Worm (Caenorhabditis elegans) whole organism, mixed stage, embryonic: ENCODE measurements around the gene fbxa-43.
"Not testable (repeated sequence)": the region's sequence is repeated elsewhere in the genome, so short reads cannot be mapped to it uniquely, and the experiment has no call there.

Experiments used
- M03D4.4 ChIP-seq: sonication (generic microtip); optimal IDR thresholded peaks from 2 replicates; lab custom pipeline; 2017; ENCODE audit warnings: mild to moderate bottlenecking, missing genetic modification characterization, missing compliant biosample characterization
- bed-3 ChIP-seq: fragments of 200-800 bp; sonication (Bioruptor generic); optimal IDR thresholded peaks from 3 replicates; lab custom pipeline; 2018; ENCODE audit warnings: mild to moderate bottlenecking, missing genetic modification characterization, moderate library complexity, missing compliant biosample characterization
- ceh-39 ChIP-seq: fragments of 150-350 bp; optimal IDR thresholded peaks from 2 replicates; lab custom pipeline; 2014; ENCODE audit warnings: missing biosample characterization, missing genetic modification characterization
- ceh-43 ChIP-seq: fragments of 200-800 bp; sonication (Bioruptor generic); optimal IDR thresholded peaks from 2 replicates; lab custom pipeline; 2018; ENCODE audit warnings: mild to moderate bottlenecking, missing genetic modification characterization, moderate library complexity, missing compliant biosample characterization
- cnd-1 ChIP-seq: fragments of 200-800 bp; sonication (Bioruptor generic); optimal IDR thresholded peaks from 2 replicates; lab custom pipeline; 2018; ENCODE audit warnings: mild to moderate bottlenecking, missing genetic modification characterization, missing compliant biosample characterization
- drap-1 ChIP-seq: fragments of 200-800 bp; sonication (Bioruptor generic); optimal IDR thresholded peaks from 3 replicates; lab custom pipeline; 2018; ENCODE audit warnings: mild to moderate bottlenecking, missing genetic modification characterization, missing compliant biosample characterization
- elt-1 ChIP-seq: sonication (generic microtip); optimal IDR thresholded peaks from 2 replicates; lab custom pipeline; 2017; ENCODE audit warnings: missing genetic modification characterization, mild to moderate bottlenecking, missing compliant biosample characterization, antibody characterized with exemption, moderate library complexity, borderline replicate concordance; ENCODE audit not compliant: insufficient read depth
- elt-3 ChIP-seq: fragments of 150-350 bp; optimal IDR thresholded peaks from 2 replicates; lab custom pipeline; 2014; ENCODE audit warnings: missing biosample characterization, missing genetic modification characterization
- flh-1 ChIP-seq: fragments of 200-800 bp; sonication (Bioruptor generic); optimal IDR thresholded peaks from 2 replicates; lab custom pipeline; 2018; ENCODE audit warnings: mild to moderate bottlenecking, missing genetic modification characterization, moderate library complexity, missing compliant biosample characterization
- ham-2 ChIP-seq: fragments of 200-800 bp; sonication (Bioruptor generic); optimal IDR thresholded peaks from 2 replicates; lab custom pipeline; 2018; ENCODE audit warnings: mild to moderate bottlenecking, missing genetic modification characterization, missing compliant biosample characterization
- hlh-1 ChIP-seq: fragments of 150-350 bp; optimal IDR thresholded peaks from 2 replicates; lab custom pipeline; 2014; ENCODE audit warnings: missing biosample characterization, missing genetic modification reagents, missing genetic modification characterization
- lin-13 ChIP-seq: fragments of 150-350 bp; optimal IDR thresholded peaks from 2 replicates; lab custom pipeline; 2014; ENCODE audit warnings: missing biosample characterization, missing genetic modification characterization
- lin-32 ChIP-seq: fragments of 200-800 bp; sonication (Bioruptor generic); optimal IDR thresholded peaks from 2 replicates; lab custom pipeline; 2018; ENCODE audit warnings: mild to moderate bottlenecking, missing genetic modification characterization, missing compliant biosample characterization
- lsy-2 ChIP-seq: fragments of 150-350 bp; optimal IDR thresholded peaks from 2 replicates; lab custom pipeline; 2014; ENCODE audit warnings: missing biosample characterization, missing genetic modification characterization
- mab-5 ChIP-seq: fragments of 150-350 bp; optimal IDR thresholded peaks from 2 replicates; lab custom pipeline; 2014; ENCODE audit warnings: missing biosample characterization, missing genetic modification characterization
- mep-1 ChIP-seq: fragments of 150-350 bp; optimal IDR thresholded peaks from 2 replicates; lab custom pipeline; 2017; ENCODE audit warnings: missing biosample characterization, missing genetic modification reagents, missing genetic modification characterization, inconsistent platforms
- mls-2 ChIP-seq: sonication (generic microtip); optimal IDR thresholded peaks from 2 replicates; lab custom pipeline; 2016; ENCODE audit warnings: mild to moderate bottlenecking, missing genetic modification characterization, moderate library complexity, missing compliant biosample characterization
- nhr-12 ChIP-seq: fragments of 150-350 bp; optimal IDR thresholded peaks from 2 replicates; lab custom pipeline; 2014; ENCODE audit warnings: missing biosample characterization, missing genetic modification characterization
- nhr-2 ChIP-seq: fragments of 150-350 bp; optimal IDR thresholded peaks from 2 replicates; lab custom pipeline; 2014; ENCODE audit warnings: missing biosample characterization, missing genetic modification characterization
- nhr-28 ChIP-seq: fragments of 150-350 bp; optimal IDR thresholded peaks from 2 replicates; lab custom pipeline; 2014; ENCODE audit warnings: missing biosample characterization, missing genetic modification characterization
- nhr-76 ChIP-seq: sonication (generic microtip); optimal IDR thresholded peaks from 2 replicates; lab custom pipeline; 2017; ENCODE audit warnings: missing biosample characterization, missing genetic modification characterization
- pha-4 ChIP-seq: fragments of 150-350 bp; optimal IDR thresholded peaks from 2 replicates; lab custom pipeline; 2018; ENCODE audit warnings: missing biosample characterization, missing genetic modification reagents, missing genetic modification characterization
- sem-2 ChIP-seq: fragments of 200-800 bp; sonication (Bioruptor generic); optimal IDR thresholded peaks from 2 replicates; lab custom pipeline; 2018; ENCODE audit warnings: mild to moderate bottlenecking, missing genetic modification characterization, missing compliant biosample characterization
- snpc-4 ChIP-seq: fragments of 150-350 bp; optimal IDR thresholded peaks from 2 replicates; lab custom pipeline; 2014; ENCODE audit warnings: missing biosample characterization, missing genetic modification characterization
- sptf-1 ChIP-seq: sonication (generic microtip); optimal IDR thresholded peaks from 2 replicates; lab custom pipeline; 2017; ENCODE audit warnings: mild to moderate bottlenecking, missing genetic modification characterization, moderate library complexity, missing compliant biosample characterization
- tbx-8 ChIP-seq: fragments of 200-800 bp; sonication (Bioruptor generic); optimal IDR thresholded peaks from 2 replicates; lab custom pipeline; 2018; ENCODE audit warnings: mild to moderate bottlenecking, missing genetic modification characterization, moderate library complexity, missing compliant biosample characterization
- unc-120 ChIP-seq: sonication (generic microtip); optimal IDR thresholded peaks from 2 replicates; lab custom pipeline; 2017; ENCODE audit warnings: missing genetic modification characterization, missing compliant biosample characterization; ENCODE audit not compliant: poor library complexity, severe bottlenecking
- unc-39 ChIP-seq: fragments of 150-350 bp; optimal IDR thresholded peaks from 2 replicates; lab custom pipeline; 2014; ENCODE audit warnings: missing biosample characterization, missing genetic modification characterization
- unc-62 ChIP-seq: fragments of 150-350 bp; optimal IDR thresholded peaks from 2 replicates; lab custom pipeline; 2014; ENCODE audit warnings: missing biosample characterization, missing genetic modification reagents, missing genetic modification characterization
- zip-8 ChIP-seq: fragments of 150-350 bp; optimal IDR thresholded peaks from 2 replicates; lab custom pipeline; 2014; ENCODE audit warnings: missing biosample characterization, missing genetic modification characterization
- ztf-11 ChIP-seq: fragments of 150-350 bp; optimal IDR thresholded peaks from 2 replicates; lab custom pipeline; 2014; ENCODE audit warnings: missing biosample characterization, missing genetic modification characterization

The fbxa-43 gene

DNA sequence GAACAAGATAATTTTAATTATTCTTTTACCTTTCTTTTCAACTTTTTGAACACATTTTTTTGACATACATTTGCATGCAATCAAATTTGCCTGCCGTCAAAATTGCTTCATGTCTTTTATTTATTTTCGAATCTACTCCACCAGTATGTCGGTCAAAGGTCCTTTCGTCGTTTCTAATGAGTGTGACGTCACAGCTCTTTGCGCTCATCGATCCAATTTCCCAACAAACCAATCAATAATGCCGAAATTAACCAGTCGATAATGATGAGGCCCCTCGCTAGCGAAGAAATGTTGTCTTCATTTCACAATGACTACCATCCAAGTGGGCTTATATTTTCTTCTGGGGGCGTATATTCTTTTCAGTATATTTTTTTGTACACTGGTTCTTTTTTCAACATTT is 4.2 kb upstream of the fbxa-43 start, which contains the start of gene Y54F10BM.6:
Y54F10BM.6 (plus strand) TSS at position 301 of the 400 bp plus-strand sequence.
- TF ChIP-seq pha-4 (tag; lab: Kevin White, UChicago) (no peak), snpc-4 (no peak), ztf-11 (tag; lab: Kevin White, UChicago) (no peak), ceh-39 (tag; lab: Kevin White, UChicago) (peak; percentile 49), hlh-1 (tag; lab: Kevin White, UChicago) (no peak), mab-5 (tag; lab: Kevin White, UChicago) (no peak), lin-32 (no peak), ceh-43 (GFP tag; lab: Kevin White, UChicago) (no peak), unc-62 (no peak), nhr-76 (tag; lab: Kevin White, UChicago) (no peak), flh-1 (no peak), zip-8 (tag; lab: Kevin White, UChicago) (peak; percentile 6), lsy-2 (no peak), unc-39 (no peak), mep-1 (no peak)

DNA sequence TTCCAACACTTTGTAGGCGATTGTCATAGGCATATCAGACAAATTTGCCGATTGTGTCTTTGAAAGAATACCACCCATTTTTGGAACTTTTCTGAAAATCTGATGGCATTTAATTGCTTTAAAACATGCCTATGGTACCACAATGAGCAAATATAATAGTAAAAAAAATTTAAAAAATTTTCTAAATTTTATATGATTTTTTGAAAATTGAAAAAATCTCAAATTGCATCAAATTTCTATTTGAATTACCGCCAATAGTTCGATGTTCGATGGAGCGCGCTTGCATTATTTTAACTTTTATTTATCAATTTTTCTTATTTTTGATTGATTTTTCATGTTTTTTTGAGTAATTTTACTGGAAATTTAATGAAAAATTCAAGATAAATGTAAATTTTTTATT is 2.6 kb upstream of the fbxa-43 start, which contains the start of gene fbxa-42:
fbxa-42 (minus strand) TSS at position 101 of the 400 bp plus-strand sequence.
- TF ChIP-seq flh-1, bed-3, lsy-2: not testable (repeated sequence)

DNA sequence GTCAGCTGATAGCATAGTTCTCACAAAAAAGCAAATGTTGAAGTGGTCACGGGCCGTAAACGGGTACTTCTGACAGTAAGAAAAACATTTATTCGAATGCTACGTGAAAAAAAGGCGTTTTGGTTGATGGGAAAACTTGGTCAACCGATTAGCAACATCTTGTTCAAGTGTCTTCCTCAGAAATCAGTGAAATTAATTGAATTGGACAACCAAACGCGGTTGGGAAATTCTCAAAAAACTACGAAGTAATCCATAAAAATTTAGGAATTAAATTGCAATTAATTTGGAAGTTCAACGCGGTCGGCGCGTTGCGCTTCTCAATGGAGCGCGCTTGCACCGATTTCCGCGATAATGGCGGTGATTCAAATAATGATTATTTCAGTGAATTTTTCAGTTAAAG is 566 bp upstream of the fbxa-43 start:
- TF ChIP-seq mls-2 (tag; lab: Kevin White, UChicago), result no peak
- no peak for TF ChIP-seq elt-1
- TF ChIP-seq tbx-8 (GFP tag; lab: Kevin White, UChicago), result no peak
- no peak for TF ChIP-seq snpc-4
- TF ChIP-seq drap-1, result no peak
- no peak for TF ChIP-seq lin-13

DNA sequence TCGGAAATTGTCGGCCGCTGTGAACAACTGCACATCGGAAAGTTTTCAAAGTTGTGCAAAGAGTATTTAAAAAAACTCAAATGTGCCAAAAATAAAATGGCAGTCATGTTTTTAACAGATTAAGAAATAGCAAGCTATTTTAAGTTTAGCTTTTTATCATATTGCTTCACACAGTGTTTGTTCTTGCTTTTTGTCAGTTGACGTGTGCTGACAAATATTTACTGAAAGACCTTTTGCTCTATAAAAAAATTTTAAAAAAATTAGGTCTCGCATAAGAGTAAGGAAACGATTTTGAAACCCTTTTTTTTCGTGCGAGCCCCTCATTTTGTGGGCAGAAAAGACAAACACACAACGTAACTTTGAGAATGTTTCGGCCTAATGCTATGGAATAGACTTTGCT is 3.2 kb downstream of the fbxa-43 start, which contains the start of gene fbxa-71:
fbxa-71 (plus strand) TSS at position 301 of the 400 bp plus-strand sequence.
- TF ChIP-seq unc-39, result no peak
- no peak for TF ChIP-seq nhr-76 (tag; lab: Kevin White, UChicago)
- no peak for TF ChIP-seq M03D4.4
- TF ChIP-seq unc-62, result no peak
- no peak for TF ChIP-seq cnd-1
- no peak for TF ChIP-seq ham-2 (GFP tag; lab: Kevin White, UChicago)
- no peak for TF ChIP-seq elt-3 (tag; lab: Kevin White, UChicago)
- TF ChIP-seq pha-4 (tag; lab: Kevin White, UChicago), result no peak
- no peak for TF ChIP-seq lin-13
- no peak for TF ChIP-seq bed-3
- no peak for TF ChIP-seq mep-1
- no peak for TF ChIP-seq elt-1
- TF ChIP-seq unc-120 (tag; lab: Kevin White, UChicago), result no peak
- no peak for TF ChIP-seq sem-2 (GFP tag; lab: Kevin White, UChicago)
- TF ChIP-seq sptf-1 (tag; lab: Kevin White, UChicago), result no peak
- TF ChIP-seq mls-2 (tag; lab: Kevin White, UChicago), result no peak
- TF ChIP-seq snpc-4, result no peak

DNA sequence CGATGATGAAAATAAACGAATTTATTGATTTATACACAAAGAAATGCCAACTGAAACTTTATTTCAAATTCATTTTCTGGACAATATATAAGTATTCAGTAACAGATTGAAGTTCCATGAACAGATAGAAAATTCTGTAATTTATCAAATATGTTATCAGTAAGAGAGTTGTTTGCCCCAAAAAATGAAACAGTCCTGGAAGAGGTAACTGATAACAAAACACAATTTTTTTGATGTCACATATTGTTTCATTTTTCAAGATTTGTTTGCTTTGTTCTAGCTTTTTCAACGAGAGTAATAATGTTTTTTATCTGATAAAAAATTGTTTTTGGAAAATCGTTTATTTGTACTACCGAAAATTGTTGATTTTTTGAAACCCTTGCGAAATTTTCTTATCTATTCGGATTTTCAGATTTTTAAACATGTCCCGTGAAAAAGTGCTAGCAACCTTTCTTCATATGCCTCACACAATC is 5.7 kb downstream of the fbxa-43 start, which contains the start of gene fbxa-73:
fbxa-73 (plus strand) TSS at position 423 of the 473 bp plus-strand sequence.
- TF ChIP-seq pha-4 (tag; lab: Kevin White, UChicago) (no peak), elt-1 (no peak), mls-2 (tag; lab: Kevin White, UChicago) (no peak), mab-5 (tag; lab: Kevin White, UChicago) (no peak), ham-2 (GFP tag; lab: Kevin White, UChicago) (no peak), tbx-8 (GFP tag; lab: Kevin White, UChicago) (no peak), sptf-1 (tag; lab: Kevin White, UChicago) (no peak), nhr-28 (tag; lab: Kevin White, UChicago) (no peak), lin-32 (no peak), M03D4.4 (no peak), mep-1 (no peak), snpc-4 (no peak), hlh-1 (tag; lab: Kevin White, UChicago) (no peak), nhr-76 (tag; lab: Kevin White, UChicago) (no peak), nhr-12 (tag; lab: Kevin White, UChicago) (no peak)

DNA sequence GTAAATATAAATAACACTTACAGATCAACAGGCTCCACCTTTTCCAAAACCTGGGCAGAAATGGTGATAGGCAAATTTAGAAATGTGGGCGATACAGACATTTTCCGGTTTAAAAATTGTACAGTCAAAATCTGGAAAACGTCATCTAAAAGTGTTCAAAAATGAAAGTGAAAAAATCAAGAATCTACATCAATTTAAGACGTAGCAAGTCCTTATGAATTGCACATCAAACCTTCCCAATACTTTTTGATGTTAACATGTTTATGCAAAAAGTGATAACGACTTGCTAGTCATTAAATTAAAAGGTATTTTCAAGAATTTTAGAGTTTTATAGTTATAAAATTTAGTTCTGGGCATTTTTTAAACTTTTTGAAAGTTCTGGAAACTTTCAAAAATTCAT is 7.4 kb downstream of the fbxa-43 start, which contains the start of gene fbxa-7:
fbxa-7 (minus strand) TSS at position 101 of the 400 bp plus-strand sequence.
- TF ChIP-seq nhr-2 (tag; lab: Kevin White, UChicago) (no peak), snpc-4 (no peak), elt-1 (no peak), lin-32 (no peak), pha-4 (tag; lab: Kevin White, UChicago) (no peak), bed-3 (no peak), ceh-39 (tag; lab: Kevin White, UChicago) (no peak), sem-2 (GFP tag; lab: Kevin White, UChicago) (no peak), lin-13 (no peak), mab-5 (tag; lab: Kevin White, UChicago) (no peak), flh-1 (no peak)
